Fruit fly (Drosophila melanogaster) whole organism, pupa: ENCODE measurements around the gene CG18765.

Experiments used
- CG10348 ChIP-seq: fragments of 200-800 bp; sonication (Bioruptor generic); IDR thresholded peaks from 2 replicates; pipeline ENCODE4 v1.3.6; 2022; ENCODE audit warnings: missing biosample characterization, missing genetic modification characterization
- CG12605 ChIP-seq: fragments of 200-800 bp; sonication (Bioruptor generic); IDR thresholded peaks from 2 replicates; pipeline ENCODE4 v1.3.6; 2022; ENCODE audit warnings: missing biosample characterization, missing genetic modification characterization
- CG13204 ChIP-seq: fragments of 200-800 bp; sonication (Bioruptor generic); optimal IDR thresholded peaks from 2 replicates; lab custom pipeline; 2018; ENCODE audit warnings: missing biosample characterization, mild to moderate bottlenecking, missing genetic modification characterization, moderate library complexity
- CG14655 ChIP-seq: fragments of 200-800 bp; sonication (Bioruptor generic); optimal IDR thresholded peaks from 3 replicates; lab custom pipeline; 2017; ENCODE audit warnings: mild to moderate bottlenecking, missing biosample characterization, missing genetic modification reagents, missing genetic modification characterization
- CG15710 ChIP-seq: fragments of 200-800 bp; sonication (Bioruptor generic); optimal IDR thresholded peaks from 2 replicates; lab custom pipeline; 2018; ENCODE audit warnings: missing biosample characterization, mild to moderate bottlenecking, missing genetic modification characterization, moderate library complexity
- CG17806 ChIP-seq: fragments of 200-800 bp; sonication (Bioruptor generic); optimal IDR thresholded peaks from 2 replicates; lab custom pipeline; 2018; ENCODE audit warnings: missing biosample characterization, mild to moderate bottlenecking, missing genetic modification characterization, moderate library complexity
- CG32121 ChIP-seq: fragments of 200-800 bp; sonication (Bioruptor generic); IDR thresholded peaks from 2 replicates; pipeline ENCODE4 v1.3.6; 2022; ENCODE audit warnings: missing biosample characterization, missing genetic modification characterization
- CG34367 ChIP-seq: fragments of 200-800 bp; sonication (Bioruptor generic); optimal IDR thresholded peaks from 2 replicates; lab custom pipeline; 2018; ENCODE audit warnings: missing biosample characterization, mild to moderate bottlenecking, missing genetic modification characterization
- CG4496 ChIP-seq: fragments of 200-800 bp; sonication (Bioruptor generic); IDR thresholded peaks from 3 replicates; pipeline ENCODE4 v1.3.6; 2022; ENCODE audit warnings: missing biosample characterization, missing genetic modification characterization
- CG8159 ChIP-seq: fragments of 200-800 bp; sonication (Bioruptor generic); optimal IDR thresholded peaks from 3 replicates; lab custom pipeline; 2018; ENCODE audit warnings: missing biosample characterization, mild to moderate bottlenecking, missing genetic modification characterization, moderate library complexity
- CG8301 ChIP-seq: fragments of 200-800 bp; sonication (Bioruptor generic); optimal IDR thresholded peaks from 2 replicates; lab custom pipeline; 2018; ENCODE audit warnings: missing biosample characterization, mild to moderate bottlenecking, missing genetic modification characterization
- CG9948 ChIP-seq: fragments of 200-800 bp; sonication (Bioruptor generic); optimal IDR thresholded peaks from 2 replicates; lab custom pipeline; 2018; ENCODE audit warnings: missing biosample characterization, mild to moderate bottlenecking, missing genetic modification characterization, moderate library complexity
- EcR ChIP-seq: fragments of 200-800 bp; sonication (Bioruptor generic); optimal IDR thresholded peaks from 3 replicates; lab custom pipeline; 2019; ENCODE audit warnings: missing biosample characterization, missing genetic modification characterization, mild to moderate bottlenecking, moderate library complexity, missing genetic modification reagents
- Ets98B ChIP-seq: fragments of 200-800 bp; sonication (Bioruptor generic); IDR thresholded peaks from 2 replicates; pipeline ENCODE4 v1.3.6; 2022; ENCODE audit warnings: missing biosample characterization, missing genetic modification characterization
- Pif1A ChIP-seq: fragments of 200-800 bp; sonication (Bioruptor generic); optimal IDR thresholded peaks from 3 replicates; lab custom pipeline; 2016; ENCODE audit warnings: missing biosample characterization, missing genetic modification characterization
- Pif1B ChIP-seq: fragments of 200-800 bp; sonication (Bioruptor generic); optimal IDR thresholded peaks from 3 replicates; lab custom pipeline; 2016; ENCODE audit warnings: missing biosample characterization, missing genetic modification characterization
- Snoo ChIP-seq: fragments of 200-800 bp; sonication (Bioruptor generic); optimal IDR thresholded peaks from 3 replicates; lab custom pipeline; 2017; ENCODE audit warnings: missing biosample characterization, mild to moderate bottlenecking, missing genetic modification characterization, inconsistent platforms
- fd96Ca ChIP-seq: fragments of 200-800 bp; sonication (Bioruptor generic); IDR thresholded peaks from 3 replicates; pipeline ENCODE4 v1.3.6; 2022; ENCODE audit warnings: missing biosample characterization, missing genetic modification characterization
- gl ChIP-seq: fragments of 200-800 bp; sonication (Bioruptor generic); optimal IDR thresholded peaks from 2 replicates; lab custom pipeline; 2018; ENCODE audit warnings: missing biosample characterization, mild to moderate bottlenecking, missing genetic modification characterization
- rn ChIP-seq: fragments of 200-800 bp; sonication (Bioruptor generic); IDR thresholded peaks from 2 replicates; pipeline ENCODE4 v1.3.6; 2022; ENCODE audit warnings: missing biosample characterization, missing genetic modification characterization

The CG18765 gene

DNA sequence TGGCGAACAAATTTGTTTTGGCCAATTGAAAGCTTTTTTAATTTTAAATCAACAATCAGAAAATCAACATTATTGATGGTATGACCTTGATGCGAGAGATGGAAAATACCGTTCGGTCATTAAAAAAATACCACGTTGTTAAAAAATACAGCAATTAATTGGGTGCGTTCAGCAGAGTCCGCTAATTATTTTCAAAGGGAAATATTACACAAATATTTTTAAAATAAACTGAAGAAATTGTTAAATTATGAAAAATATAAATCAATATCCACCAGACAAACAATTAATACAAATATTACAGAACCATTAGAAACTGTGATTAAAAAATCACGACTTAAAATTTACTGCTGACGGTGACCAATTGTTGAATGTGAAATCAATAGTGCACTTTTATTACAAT, 13.6 kb downstream of the CG18765 start, which contains the start of gene CG18476:
Gene CG18476 (minus strand): TSS at position 101 of the 400 bp plus-strand sequence.
- TF ChIP-seq CG8159 (tag; lab: Kevin White, UChicago) (peak; percentile 95), EcR (GFP tag; lab: Kevin White, UChicago) (no peak), Pif1B (no peak), CG13204 (no peak), fd96Ca (GFP tag; lab: Robert Waterston, UW) (no peak), Snoo (tag; lab: Kevin White, UChicago) (peak; percentile 91), CG9948 (tag; lab: Kevin White, UChicago) (peak; percentile 92), rn (GFP tag; lab: Robert Waterston, UW) (peak; percentile 84), Ets98B (GFP tag; lab: Robert Waterston, UW) (peak; percentile 95), CG4496 (GFP tag; lab: Robert Waterston, UW) (peak; percentile 97), Pif1A (no peak), gl (tag; lab: Kevin White, UChicago) (peak; percentile 83), CG14655 (GFP tag; lab: Kevin White, UChicago) (peak; percentile 92), CG10348 (peak; percentile 74; the same call in 1 of the 2 replicates), CG32121 (peak; percentile 96), CG34367 (tag; lab: Kevin White, UChicago) (peak; percentile 91), CG12605 (GFP tag; lab: Robert Waterston, UW) (peak; percentile 95), CG15710 (tag; lab: Kevin White, UChicago) (peak; percentile 95), CG17806 (peak; percentile 96), CG8301 (tag; lab: Kevin White, UChicago) (peak; percentile 92)

DNA sequence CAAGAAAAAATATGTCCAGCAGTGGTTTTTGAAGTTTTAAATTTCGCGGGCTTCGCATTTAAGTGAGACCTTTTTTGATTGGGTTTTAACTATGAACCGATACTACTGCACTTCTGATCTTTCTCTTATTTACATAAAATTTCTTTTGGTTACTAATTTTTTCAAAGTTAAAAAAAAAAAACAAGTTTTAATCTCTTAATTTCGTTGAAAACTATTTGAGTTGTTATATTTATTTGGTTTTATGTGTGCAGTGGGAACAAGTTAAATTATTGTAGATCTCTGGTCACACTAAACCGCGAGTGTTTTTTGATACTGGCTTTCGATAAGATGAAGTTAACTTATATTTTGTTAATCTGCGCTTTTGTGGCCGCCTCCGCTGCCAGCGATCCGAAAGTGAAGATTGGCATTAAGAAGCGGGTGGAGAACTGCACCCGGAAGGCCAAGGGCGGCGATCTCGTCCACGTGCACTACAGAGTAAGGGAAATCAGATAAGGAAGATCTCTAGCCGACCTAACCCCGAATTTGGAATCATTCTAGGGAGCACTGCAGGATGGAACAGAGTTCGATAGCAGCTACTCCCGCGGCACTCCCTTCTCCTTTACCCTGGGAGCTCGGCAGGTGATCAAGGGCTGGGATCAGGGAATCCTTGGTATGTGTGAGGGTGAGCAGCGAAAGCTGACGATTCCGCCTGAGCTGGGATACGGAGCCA, 17.5 kb downstream of the CG18765 start, which contains the start of gene CG14715:
Gene CG14715 (plus strand): TSS at position 267 of the 709 bp plus-strand sequence.
- TF ChIP-seq CG8159 (tag; lab: Kevin White, UChicago): peak; percentile 25
- TF ChIP-seq CG9948 (tag; lab: Kevin White, UChicago): peak; percentile 2
- TF ChIP-seq CG15710 (tag; lab: Kevin White, UChicago): peak; percentile 25
- TF ChIP-seq EcR (GFP tag; lab: Kevin White, UChicago): no peak
- no peak for TF ChIP-seq Pif1A
- peak; percentile 31; the same call in 1 of the 2 replicates for TF ChIP-seq CG32121
- no peak for TF ChIP-seq CG13204
- peak; percentile 13 for TF ChIP-seq CG17806

DNA sequence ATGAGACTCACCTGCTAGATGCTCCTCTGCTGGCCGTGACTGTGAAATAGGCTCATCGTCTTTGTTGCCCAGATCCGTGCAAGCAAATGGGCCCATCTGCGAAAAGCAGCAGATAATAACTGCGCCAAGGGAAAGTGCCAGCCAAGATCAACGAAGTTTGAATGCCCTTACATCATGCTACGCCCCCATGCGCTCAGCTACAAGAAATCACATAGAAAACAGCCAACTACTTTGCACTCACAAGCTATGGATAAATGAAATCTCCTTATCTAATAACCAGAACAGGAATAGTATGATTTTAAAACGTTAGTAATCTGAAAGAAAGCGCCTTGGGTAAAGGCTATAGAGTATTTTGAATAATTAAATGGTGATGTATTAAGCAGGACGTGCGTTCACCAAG, 19.8 kb downstream of the CG18765 start:
- TF ChIP-seq CG13204 (no peak), CG17806 (peak; percentile 29), gl (tag; lab: Kevin White, UChicago) (no peak), CG14655 (GFP tag; lab: Kevin White, UChicago) (no peak), CG15710 (tag; lab: Kevin White, UChicago) (peak; percentile 24), CG8301 (tag; lab: Kevin White, UChicago) (peak; percentile 22), CG4496 (GFP tag; lab: Robert Waterston, UW) (0 out of 3 replicates have a peak, but pooled peaks have one; percentile 29), CG9948 (tag; lab: Kevin White, UChicago) (peak; percentile 18), fd96Ca (GFP tag; lab: Robert Waterston, UW) (no peak), CG8159 (tag; lab: Kevin White, UChicago) (peak; percentile 50)

DNA sequence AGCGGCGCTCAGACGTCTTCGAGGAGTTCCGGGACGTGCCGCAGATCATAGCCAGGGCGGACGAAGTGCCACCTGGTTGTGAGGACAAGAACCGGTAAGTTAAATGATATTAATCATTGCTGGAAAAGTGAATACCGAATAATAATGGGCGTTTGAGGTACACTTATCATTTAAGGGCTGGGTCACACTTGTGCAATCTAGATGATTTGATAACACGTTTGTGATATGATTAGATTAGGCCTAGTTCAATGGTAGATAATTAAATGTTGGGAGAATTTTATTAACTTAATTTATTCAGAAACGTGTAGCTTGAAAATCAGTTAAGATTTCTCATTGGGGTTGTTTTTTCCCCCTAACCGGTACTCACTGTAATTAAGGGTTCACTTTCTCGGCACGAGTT, 20.7 kb downstream of the CG18765 start:
- TF ChIP-seq CG10348 (no peak), Ets98B (GFP tag; lab: Robert Waterston, UW) (no peak)
- TF ChIP-seq, all 21 proteins: peak for 0

DNA sequence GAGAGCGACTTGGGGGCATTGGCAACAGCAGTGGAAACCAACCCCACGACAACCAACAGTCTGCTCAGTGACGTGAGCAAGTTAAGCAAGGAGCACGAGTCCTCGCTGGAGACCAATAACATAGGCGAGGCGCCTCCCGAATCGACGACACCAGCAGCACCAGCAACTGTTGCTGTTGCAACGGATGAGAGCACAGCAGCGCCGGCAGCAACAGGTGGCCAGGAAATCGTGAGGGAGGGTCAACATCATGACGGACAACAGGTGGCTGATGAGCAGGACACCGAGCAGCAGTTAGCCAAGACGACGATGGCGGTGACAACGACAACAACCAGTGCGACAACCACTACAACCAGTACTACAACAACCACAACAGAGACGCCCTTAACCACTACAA, 21.6 kb downstream of the CG18765 start:
- TF ChIP-seq Snoo (tag; lab: Kevin White, UChicago) (no peak), CG12605 (GFP tag; lab: Robert Waterston, UW) (peak; percentile 97)

DNA sequence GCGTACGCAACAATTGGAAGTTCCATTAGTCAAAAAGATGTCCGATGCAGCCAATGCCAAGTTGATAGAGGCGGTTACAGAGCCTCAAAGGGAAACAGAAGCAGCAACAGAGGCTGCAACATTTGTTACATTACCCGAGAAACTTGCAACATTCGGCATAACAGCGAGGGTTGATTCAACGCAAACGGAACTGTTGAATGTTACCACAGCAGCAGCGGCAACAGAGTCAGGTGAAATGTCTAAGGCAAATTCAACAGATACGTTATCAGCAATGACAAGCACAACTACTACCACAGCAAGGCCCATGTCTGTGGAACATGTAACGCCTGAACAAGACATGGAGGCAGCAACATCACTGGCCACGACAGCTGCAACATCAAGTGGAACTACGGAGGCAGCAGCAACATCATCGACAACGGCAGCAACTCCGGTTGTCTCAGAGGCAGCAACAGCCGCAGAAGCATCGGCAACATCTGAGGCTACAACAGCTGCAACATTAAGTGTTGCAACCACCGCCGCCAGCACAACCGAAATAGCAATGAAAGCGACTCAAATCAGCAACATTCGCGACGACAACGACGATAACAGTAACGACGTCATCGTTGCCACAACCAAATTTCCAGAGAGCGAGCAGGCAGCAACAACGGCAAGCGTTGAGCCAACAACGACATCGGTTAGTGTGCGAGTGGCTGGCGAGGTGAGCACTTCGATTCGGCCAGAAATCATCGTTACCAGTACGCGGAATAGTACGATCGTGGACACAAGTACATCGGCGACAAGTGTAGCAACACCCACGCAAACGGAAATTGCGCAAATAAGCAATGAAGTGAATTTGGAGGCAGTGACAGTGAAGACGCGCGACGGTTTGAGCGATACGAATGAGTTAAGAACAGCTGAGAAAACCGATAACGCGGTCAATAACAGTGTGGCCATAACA, 22.3 kb downstream of the CG18765 start:
- peak; percentile 44 for TF ChIP-seq EcR (GFP tag; lab: Kevin White, UChicago)
- TF ChIP-seq CG10348: no peak
- no peak for TF ChIP-seq CG13204
